Worm (Caenorhabditis elegans) whole organism, midembryonic: ENCODE data around the gene C06E1.1.

ENCODE experiments used
- T22C8.4 ChIP-seq: fragments of 200-800 bp; sonication (Bioruptor generic); IDR thresholded peaks from 2 replicates; pipeline ENCODE4 v1.3.6; 2022; ENCODE audit warnings: missing genetic modification characterization, missing compliant biosample characterization
- cog-1 ChIP-seq: sonication (generic microtip); optimal IDR thresholded peaks from 2 replicates; lab custom pipeline; 2016; ENCODE audit warnings: missing genetic modification characterization, missing compliant biosample characterization
- flt-1 ChIP-seq: fragments of 200-800 bp; sonication (Bioruptor generic); IDR thresholded peaks from 2 replicates; pipeline ENCODE4 v1.3.6; 2022; ENCODE audit warnings: missing genetic modification characterization, missing compliant biosample characterization
- klf-2 ChIP-seq: fragments of 200-800 bp; sonication (Bioruptor generic); conservative IDR thresholded peaks from 2 replicates; pipeline ENCODE4 v1.3.6; 2022; ENCODE audit warnings: missing genetic modification reagents, missing genetic modification characterization, missing compliant biosample characterization
- med-1 ChIP-seq: sonication (generic microtip); optimal IDR thresholded peaks from 2 replicates; lab custom pipeline; 2017; ENCODE audit warnings: missing genetic modification characterization, mild to moderate bottlenecking, missing compliant biosample characterization, antibody characterized with exemption, missing genetic modification reagents; ENCODE audit not compliant: insufficient read depth
- ref-1 ChIP-seq: fragments of 200-800 bp; sonication (Bioruptor generic); conservative IDR thresholded peaks from 2 replicates; pipeline ENCODE4 v1.3.6; 2022; ENCODE audit warnings: missing genetic modification reagents, missing genetic modification characterization, missing compliant biosample characterization
- tab-1 ChIP-seq: fragments of 200-800 bp; sonication (Bioruptor generic); IDR thresholded peaks from 2 replicates; pipeline ENCODE4 v1.3.6; 2022; ENCODE audit warnings: missing genetic modification characterization, missing compliant biosample characterization
- ztf-23 ChIP-seq: fragments of 200-800 bp; sonication (Bioruptor generic); IDR thresholded peaks from 2 replicates; pipeline ENCODE4 v1.3.6; 2022; ENCODE audit warnings: missing genetic modification reagents, missing genetic modification characterization, missing compliant biosample characterization
- ztf-29 ChIP-seq: fragments of 200-800 bp; sonication (Bioruptor generic); IDR thresholded peaks from 2 replicates; pipeline ENCODE4 v1.3.6; 2022; ENCODE audit warnings: missing genetic modification reagents, missing genetic modification characterization, missing compliant biosample characterization

C06E1.1 gene

DNA sequence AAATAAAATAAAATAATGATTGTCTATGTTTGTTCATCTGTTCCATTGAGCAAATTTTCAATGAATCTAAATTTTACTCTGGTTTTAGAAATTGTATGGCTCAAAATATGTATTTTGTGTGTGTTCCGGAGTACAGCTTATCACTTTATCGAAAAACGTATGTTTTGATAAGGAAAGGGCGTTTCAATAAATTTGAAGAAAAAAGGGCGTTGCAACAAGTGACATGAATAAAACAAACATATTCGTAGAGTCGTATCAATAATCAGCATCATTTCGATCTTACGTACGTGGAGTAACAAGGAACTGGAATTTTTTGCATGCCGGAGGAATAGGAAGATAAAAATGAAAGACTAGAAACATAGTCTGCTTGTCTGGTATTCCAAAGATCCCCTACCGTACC is 11.5 kb upstream of the C06E1.1 start:
- TF ChIP-seq T22C8.4 (GFP tag; lab: Robert Waterston, UW) = no peak
- TF ChIP-seq cog-1 (tag; lab: Kevin White, UChicago) = no peak
- TF ChIP-seq flt-1 = no peak
- no peak for TF ChIP-seq ref-1 (GFP tag; lab: Robert Waterston, UW)
- no peak for TF ChIP-seq ztf-29 (GFP tag; lab: Robert Waterston, UW)
- no peak for TF ChIP-seq klf-2 (GFP tag; lab: Robert Waterston, UW)
- no peak for TF ChIP-seq tab-1 (GFP tag; lab: Robert Waterston, UW)

DNA sequence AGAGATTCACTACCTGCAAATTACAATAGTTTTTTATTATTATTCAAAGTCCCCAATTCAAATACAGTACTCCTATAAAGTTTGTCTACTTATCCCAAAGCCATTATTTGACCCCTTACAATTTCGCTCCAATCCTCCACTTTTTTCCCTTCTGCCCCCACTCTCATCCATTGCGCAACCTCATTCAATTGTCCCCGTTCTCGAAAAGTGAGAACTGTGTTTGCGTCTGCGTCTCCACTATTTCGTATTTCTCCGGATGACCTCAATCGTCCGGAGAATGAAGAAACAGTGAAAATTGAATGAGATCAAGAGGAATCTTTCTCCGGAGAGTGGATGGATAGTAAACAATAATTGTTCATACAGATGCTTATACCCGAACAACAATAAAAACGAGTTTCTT is 8.9 kb upstream of the C06E1.1 start:
- TF ChIP-seq klf-2 (GFP tag; lab: Robert Waterston, UW) (no peak), ztf-29 (GFP tag; lab: Robert Waterston, UW) (no peak), tab-1 (GFP tag; lab: Robert Waterston, UW) (no peak), flt-1 (no peak), ztf-23 (GFP tag; lab: Robert Waterston, UW) (no peak), med-1 (GFP tag; lab: Kevin White, UChicago) (no peak)

DNA sequence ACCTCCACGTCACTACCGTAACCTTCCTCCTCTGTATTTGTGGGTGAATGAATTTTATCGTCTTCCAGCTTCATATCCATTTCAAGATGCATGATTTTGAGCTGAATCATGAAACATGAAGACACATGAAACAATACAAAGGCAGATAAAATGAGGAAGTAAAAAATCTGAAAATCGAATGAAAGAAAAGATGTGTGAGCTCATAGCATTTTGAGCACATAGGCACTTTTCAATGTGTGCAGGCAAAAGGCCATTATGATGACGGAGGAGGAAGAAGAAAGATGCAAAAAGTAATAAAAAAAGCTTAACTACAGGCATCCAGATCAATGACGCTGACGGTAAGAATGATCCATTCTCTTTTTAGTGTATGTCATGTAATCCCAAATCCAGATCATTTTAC is 7.9 kb upstream of the C06E1.1 start, which contains the start of gene ztf-30:
TSS of gene ztf-30 (minus strand) at position 101 of the 400 bp plus-strand sequence.
- TF ChIP-seq ref-1 (GFP tag; lab: Robert Waterston, UW) (no peak), cog-1 (tag; lab: Kevin White, UChicago) (no peak)

ce11 chrIII:8598961-8599360 is 6.7 kb upstream of the C06E1.1 start:
- no peak for TF ChIP-seq cog-1 (tag; lab: Kevin White, UChicago)
- no peak for TF ChIP-seq T22C8.4 (GFP tag; lab: Robert Waterston, UW)
- TF ChIP-seq med-1 (GFP tag; lab: Kevin White, UChicago) = no peak

DNA sequence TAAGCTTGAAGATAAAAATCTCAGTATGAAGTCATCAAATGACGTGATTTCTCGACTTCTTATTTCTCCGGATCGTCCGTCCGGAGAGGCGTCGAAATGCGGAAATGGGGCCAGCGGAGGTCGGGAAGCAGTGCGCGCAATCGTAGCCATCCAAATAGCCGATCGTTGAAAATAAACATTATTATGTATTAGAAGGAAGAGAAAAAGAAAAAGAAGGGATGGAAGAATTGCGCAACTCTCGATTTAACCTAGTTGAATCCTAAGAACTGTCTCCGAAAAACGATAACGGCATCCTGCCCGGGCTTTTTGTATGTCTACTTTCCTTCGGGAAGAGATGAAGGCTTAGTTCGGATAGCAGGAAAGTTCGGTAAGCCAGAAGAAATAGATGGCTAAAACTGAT is 3.5 kb upstream of the C06E1.1 start:
- no peak for TF ChIP-seq tab-1 (GFP tag; lab: Robert Waterston, UW)
- no peak for TF ChIP-seq klf-2 (GFP tag; lab: Robert Waterston, UW)
- no peak for TF ChIP-seq med-1 (GFP tag; lab: Kevin White, UChicago)
- no peak for TF ChIP-seq flt-1

DNA sequence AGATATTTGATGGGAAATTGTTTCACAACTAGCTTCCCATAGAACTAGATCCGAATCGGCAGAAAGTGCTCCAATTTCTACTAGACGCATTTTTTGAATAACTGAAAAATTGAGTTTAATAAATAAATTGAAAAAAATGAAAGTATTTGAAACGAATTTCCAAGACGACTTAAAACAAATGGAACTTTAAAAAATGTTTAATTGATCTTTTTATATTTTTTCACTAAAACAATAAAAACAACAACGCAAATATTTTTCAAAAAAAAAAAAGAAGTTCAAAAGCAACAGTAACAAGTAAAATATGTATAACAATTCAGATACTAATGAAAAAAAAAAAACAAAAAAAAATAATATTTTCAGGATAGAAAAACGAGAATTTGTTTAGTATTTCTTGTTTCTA is 4.1 kb downstream of the C06E1.1 start, which contains the start of gene C06E1.9:
TSS of gene C06E1.9 (minus strand) at position 101 of the 400 bp plus-strand sequence.
- no peak for TF ChIP-seq ztf-29 (GFP tag; lab: Robert Waterston, UW)
- no peak for TF ChIP-seq cog-1 (tag; lab: Kevin White, UChicago)
- TF ChIP-seq ref-1 (GFP tag; lab: Robert Waterston, UW) = no peak
- TF ChIP-seq med-1 (GFP tag; lab: Kevin White, UChicago) = no peak
- TF ChIP-seq T22C8.4 (GFP tag; lab: Robert Waterston, UW) = no peak
- TF ChIP-seq ztf-23 (GFP tag; lab: Robert Waterston, UW) = no peak
- TF ChIP-seq klf-2 (GFP tag; lab: Robert Waterston, UW) = no peak
- no peak for TF ChIP-seq flt-1
- no peak for TF ChIP-seq tab-1 (GFP tag; lab: Robert Waterston, UW)

ce11 chrIII:8611282-8611681 is 5.7 kb downstream of the C06E1.1 start:
- TF ChIP-seq ref-1 (GFP tag; lab: Robert Waterston, UW) (no peak), ztf-29 (GFP tag; lab: Robert Waterston, UW) (no peak), T22C8.4 (GFP tag; lab: Robert Waterston, UW) (no peak), tab-1 (GFP tag; lab: Robert Waterston, UW) (no peak), med-1 (GFP tag; lab: Kevin White, UChicago) (no peak), ztf-23 (GFP tag; lab: Robert Waterston, UW) (no peak), cog-1 (tag; lab: Kevin White, UChicago) (no peak), klf-2 (GFP tag; lab: Robert Waterston, UW) (no peak), flt-1 (no peak)

DNA sequence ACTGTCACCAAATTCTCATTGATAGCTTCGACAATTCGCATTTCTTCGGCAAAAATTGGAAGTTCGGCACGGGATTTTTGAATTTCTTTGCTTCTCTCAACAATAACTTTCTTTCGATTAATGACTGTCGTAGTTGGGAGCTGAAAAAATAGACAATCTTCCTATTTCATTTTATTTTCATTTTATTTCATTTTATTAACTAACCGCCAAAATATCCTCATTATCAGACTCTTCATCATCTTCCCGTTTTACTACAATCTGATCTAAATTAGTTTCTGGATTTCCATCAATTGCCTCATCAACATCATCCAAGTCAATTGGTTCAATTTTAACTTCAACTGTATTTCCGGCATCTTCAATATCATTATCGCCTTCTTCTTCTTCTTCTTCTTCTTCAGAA is 7.9 kb downstream of the C06E1.1 start:
- no peak for TF ChIP-seq med-1 (GFP tag; lab: Kevin White, UChicago)

DNA sequence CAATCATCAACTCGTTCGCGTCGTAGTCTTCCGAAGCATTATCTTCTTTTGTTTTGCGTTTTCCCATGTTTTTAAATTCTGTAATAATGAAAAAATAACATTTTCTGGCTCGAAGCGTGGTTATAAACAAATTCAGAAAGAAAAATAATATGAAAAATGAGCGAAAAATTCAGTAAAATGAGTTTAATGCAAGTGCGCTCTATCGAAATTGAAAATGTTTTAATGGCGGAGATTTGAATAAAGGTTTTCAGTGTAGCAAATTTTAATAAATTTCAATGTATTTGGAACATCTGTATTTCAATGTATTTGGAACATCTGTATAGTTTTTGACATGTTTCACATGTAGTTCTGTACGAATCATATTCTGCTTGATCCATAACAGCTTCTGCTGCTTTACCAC is 8.9 kb downstream of the C06E1.1 start, which contains the start of gene rha-2:
TSS of gene rha-2 (minus strand) at position 80 of the 400 bp plus-strand sequence.
- TF ChIP-seq med-1 (GFP tag; lab: Kevin White, UChicago) = no peak
- TF ChIP-seq flt-1 = no peak
- no peak for TF ChIP-seq klf-2 (GFP tag; lab: Robert Waterston, UW)
- TF ChIP-seq ztf-29 (GFP tag; lab: Robert Waterston, UW) = no peak
- no peak for TF ChIP-seq tab-1 (GFP tag; lab: Robert Waterston, UW)
- no peak for TF ChIP-seq T22C8.4 (GFP tag; lab: Robert Waterston, UW)
- no peak for TF ChIP-seq cog-1 (tag; lab: Kevin White, UChicago)
- no peak for TF ChIP-seq ztf-23 (GFP tag; lab: Robert Waterston, UW)

DNA sequence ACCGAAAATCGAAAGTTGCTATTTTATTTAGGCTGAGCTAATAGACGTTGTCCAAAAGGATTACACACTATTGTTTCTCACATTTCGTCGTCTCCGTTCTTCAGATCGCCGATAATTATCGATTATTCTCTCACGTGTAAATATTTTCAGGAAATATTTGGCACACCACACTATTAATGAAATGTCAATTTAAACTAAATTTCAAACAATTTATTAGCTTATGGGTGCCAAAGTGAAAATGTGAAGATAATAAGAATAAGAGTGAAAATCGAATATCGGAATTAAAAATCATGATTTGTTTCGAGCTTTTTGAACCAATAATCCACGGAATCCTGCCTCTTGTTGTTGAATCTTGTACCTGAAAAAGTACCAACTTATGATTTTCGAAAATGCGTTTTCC is 11.0 kb downstream of the C06E1.1 start, which contains the start of gene C06E1.11:
TSS of gene C06E1.11 (minus strand) at position 101 of the 400 bp plus-strand sequence.
- TF ChIP-seq klf-2 (GFP tag; lab: Robert Waterston, UW) = no peak
- TF ChIP-seq med-1 (GFP tag; lab: Kevin White, UChicago) = no peak
- no peak for TF ChIP-seq ztf-23 (GFP tag; lab: Robert Waterston, UW)
- TF ChIP-seq cog-1 (tag; lab: Kevin White, UChicago) = no peak
- no peak for TF ChIP-seq T22C8.4 (GFP tag; lab: Robert Waterston, UW)
- TF ChIP-seq ztf-29 (GFP tag; lab: Robert Waterston, UW) = no peak
- TF ChIP-seq ref-1 (GFP tag; lab: Robert Waterston, UW) = no peak
- TF ChIP-seq tab-1 (GFP tag; lab: Robert Waterston, UW) = no peak
